Fruit fly (Drosophila melanogaster) whole organism, prepupa: ENCODE results near the gene Uba5.

ENCODE experiments used
- Blimp-1 ChIP-seq: fragments of 200-800 bp; sonication (Bioruptor generic); optimal IDR thresholded peaks from 3 replicates; lab custom pipeline; 2017; ENCODE audit warnings: missing biosample characterization, missing genetic modification characterization, mild to moderate bottlenecking, moderate library complexity, missing genetic modification reagents
- CG10631 ChIP-seq: fragments of 200-800 bp; sonication (Bioruptor generic); optimal IDR thresholded peaks from 2 replicates; lab custom pipeline; 2016; ENCODE audit warnings: missing biosample characterization, missing genetic modification characterization
- CG10669 ChIP-seq: fragments of 200-800 bp; sonication (Bioruptor generic); optimal IDR thresholded peaks from 3 replicates; lab custom pipeline; 2018; ENCODE audit warnings: missing biosample characterization, mild to moderate bottlenecking, missing genetic modification characterization, moderate library complexity
- CG11294 ChIP-seq: fragments of 200-800 bp; sonication (Bioruptor generic); IDR thresholded peaks from 2 replicates; pipeline ENCODE4 v1.3.6; 2022; ENCODE audit warnings: missing biosample characterization, missing genetic modification characterization
- CG11902 ChIP-seq: fragments of 200-800 bp; sonication (Bioruptor generic); optimal IDR thresholded peaks from 3 replicates; lab custom pipeline; 2016; ENCODE audit warnings: missing biosample characterization, missing genetic modification characterization
- CG15336 ChIP-seq: fragments of 200-800 bp; sonication (Bioruptor generic); IDR thresholded peaks from 2 replicates; pipeline ENCODE4 v1.3.6; 2022; ENCODE audit warnings: missing biosample characterization, missing genetic modification characterization
- CG1621 ChIP-seq: fragments of 200-800 bp; sonication (Bioruptor generic); optimal IDR thresholded peaks from 3 replicates; lab custom pipeline; 2018; ENCODE audit warnings: missing biosample characterization, mild to moderate bottlenecking, missing genetic modification characterization
- CG16779 ChIP-seq: fragments of 200-800 bp; sonication (Bioruptor generic); optimal IDR thresholded peaks from 3 replicates; lab custom pipeline; 2017; ENCODE audit warnings: missing biosample characterization, mild to moderate bottlenecking, missing genetic modification characterization
- CG3032 ChIP-seq: fragments of 200-800 bp; optimal IDR thresholded peaks from 2 replicates; lab custom pipeline; 2019; ENCODE audit warnings: missing biosample characterization, mild to moderate bottlenecking, missing genetic modification characterization, moderate library complexity
- CG31627 ChIP-seq: fragments of 200-800 bp; sonication (Bioruptor generic); optimal IDR thresholded peaks from 3 replicates; lab custom pipeline; 2016; ENCODE audit warnings: missing biosample characterization, missing genetic modification characterization
- CG34406 ChIP-seq: fragments of 200-800 bp; sonication (Bioruptor generic); optimal IDR thresholded peaks from 3 replicates; lab custom pipeline; 2016; ENCODE audit warnings: missing biosample characterization, missing genetic modification characterization
- CG6163 ChIP-seq: fragments of 200-800 bp; sonication (Bioruptor generic); IDR thresholded peaks from 3 replicates; pipeline ENCODE4 v1.3.6; 2022; ENCODE audit warnings: missing biosample characterization, missing genetic modification characterization
- CG6276 ChIP-seq: fragments of 200-800 bp; sonication (Bioruptor generic); optimal IDR thresholded peaks from 2 replicates; lab custom pipeline; 2017; ENCODE audit warnings: missing biosample characterization, mild to moderate bottlenecking, missing genetic modification characterization
- CG6792 ChIP-seq: fragments of 200-800 bp; sonication (Bioruptor generic); optimal IDR thresholded peaks from 3 replicates; lab custom pipeline; 2016; ENCODE audit warnings: missing biosample characterization, missing genetic modification characterization
- CG6808 ChIP-seq: fragments of 200-800 bp; sonication (Bioruptor generic); optimal IDR thresholded peaks from 3 replicates; lab custom pipeline; 2017; ENCODE audit warnings: missing biosample characterization, missing genetic modification characterization, mild to moderate bottlenecking, moderate library complexity, missing genetic modification reagents
- CG6854 ChIP-seq: fragments of 200-800 bp; sonication (Bioruptor generic); optimal IDR thresholded peaks from 2 replicates; lab custom pipeline; 2017; ENCODE audit warnings: missing biosample characterization, mild to moderate bottlenecking, missing genetic modification characterization
- CG7368 ChIP-seq: fragments of 200-800 bp; sonication (Bioruptor generic); optimal IDR thresholded peaks from 3 replicates; lab custom pipeline; 2016; ENCODE audit warnings: missing biosample characterization, missing genetic modification characterization
- CG8119 ChIP-seq: fragments of 200-800 bp; sonication (Bioruptor generic); IDR thresholded peaks from 3 replicates; pipeline ENCODE4 v1.3.6; 2022; ENCODE audit warnings: missing biosample characterization, missing genetic modification characterization
- CG8319 ChIP-seq: fragments of 200-800 bp; sonication (Bioruptor generic); optimal IDR thresholded peaks from 3 replicates; lab custom pipeline; 2016; ENCODE audit warnings: missing biosample characterization, missing genetic modification characterization
- CG8632 ChIP-seq: fragments of 200-800 bp; sonication (Bioruptor generic); optimal IDR thresholded peaks from 3 replicates; lab custom pipeline; 2016; ENCODE audit warnings: missing biosample characterization, missing genetic modification characterization
- CG9139 ChIP-seq: fragments of 200-800 bp; sonication (Bioruptor generic); optimal IDR thresholded peaks from 3 replicates; lab custom pipeline; 2017; ENCODE audit warnings: missing biosample characterization, mild to moderate bottlenecking, missing genetic modification characterization
- Eip78C ChIP-seq: fragments of 200-800 bp; sonication (Bioruptor generic); peaks from one replicate; lab custom pipeline; 2016; ENCODE audit warnings: missing biosample characterization, missing genetic modification characterization
- Eip93F ChIP-seq: fragments of 200-800 bp; sonication (Bioruptor generic); optimal IDR thresholded peaks from 2 replicates; lab custom pipeline; 2016; ENCODE audit warnings: missing biosample characterization, mild to moderate bottlenecking, missing genetic modification characterization
- Ets21C ChIP-seq: fragments of 200-800 bp; sonication (Bioruptor generic); optimal IDR thresholded peaks from 3 replicates; lab custom pipeline; 2016; ENCODE audit warnings: missing biosample characterization, missing genetic modification characterization
- Ets96B ChIP-seq: fragments of 200-800 bp; optimal IDR thresholded peaks from 2 replicates; lab custom pipeline; 2019; ENCODE audit warnings: missing biosample characterization, mild to moderate bottlenecking, missing genetic modification characterization, moderate library complexity
- Gug ChIP-seq: fragments of 200-800 bp; sonication (Bioruptor generic); IDR thresholded peaks from 2 replicates; pipeline ENCODE4 v1.3.6; 2022; ENCODE audit warnings: missing biosample characterization, missing genetic modification characterization
- Lpt ChIP-seq: fragments of 200-800 bp; sonication (Bioruptor generic); optimal IDR thresholded peaks from 3 replicates; lab custom pipeline; 2016; ENCODE audit warnings: missing biosample characterization, missing genetic modification characterization
- Met ChIP-seq: fragments of 200-800 bp; sonication (Bioruptor generic); optimal IDR thresholded peaks from 3 replicates; lab custom pipeline; 2016; ENCODE audit warnings: missing biosample characterization, missing genetic modification characterization
- OdsH ChIP-seq: fragments of 200-800 bp; sonication (Bioruptor generic); optimal IDR thresholded peaks from 3 replicates; lab custom pipeline; 2016; ENCODE audit warnings: missing biosample characterization, missing genetic modification characterization
- Smox ChIP-seq: fragments of 200-800 bp; sonication (Bioruptor generic); optimal IDR thresholded peaks from 3 replicates; lab custom pipeline; 2016; ENCODE audit warnings: missing biosample characterization, missing genetic modification characterization
- Sox102F ChIP-seq: fragments of 200-800 bp; sonication (Bioruptor generic); optimal IDR thresholded peaks from 2 replicates; lab custom pipeline; 2016; ENCODE audit warnings: missing biosample characterization, mild to moderate bottlenecking, missing genetic modification characterization
- achi ChIP-seq: fragments of 200-800 bp; sonication (Bioruptor generic); optimal IDR thresholded peaks from 3 replicates; lab custom pipeline; 2016; ENCODE audit warnings: missing biosample characterization, missing genetic modification characterization
- acj6 ChIP-seq: fragments of 200-800 bp; sonication (Bioruptor generic); optimal IDR thresholded peaks from 3 replicates; lab custom pipeline; 2016; ENCODE audit warnings: missing biosample characterization, missing genetic modification characterization
- dac ChIP-seq: fragments of 200-800 bp; sonication (Bioruptor generic); optimal IDR thresholded peaks from 2 replicates; lab custom pipeline; 2017; ENCODE audit warnings: missing biosample characterization, mild to moderate bottlenecking, missing genetic modification characterization
- dsx ChIP-seq: fragments of 200-800 bp; optimal IDR thresholded peaks from 3 replicates; lab custom pipeline; 2019; ENCODE audit warnings: missing biosample characterization, mild to moderate bottlenecking, missing genetic modification characterization, moderate library complexity; ENCODE audit not compliant: poor library complexity, severe bottlenecking
- eg ChIP-seq: fragments of 200-800 bp; sonication (Bioruptor generic); IDR thresholded peaks from 3 replicates; pipeline ENCODE4 v1.3.6; 2022; ENCODE audit warnings: missing biosample characterization, missing genetic modification characterization
- lz ChIP-seq: fragments of 200-800 bp; sonication (Bioruptor generic); optimal IDR thresholded peaks from 3 replicates; lab custom pipeline; 2016; ENCODE audit warnings: missing biosample characterization, missing genetic modification characterization
- net ChIP-seq: fragments of 200-800 bp; sonication (Bioruptor generic); optimal IDR thresholded peaks from 3 replicates; lab custom pipeline; 2016; ENCODE audit warnings: missing biosample characterization, missing genetic modification characterization
- pdm3 ChIP-seq: fragments of 200-800 bp; sonication (Bioruptor generic); optimal IDR thresholded peaks from 3 replicates; lab custom pipeline; 2016; ENCODE audit warnings: missing biosample characterization, missing genetic modification characterization
- ss ChIP-seq, 2 experiments: fragments of 200-800 bp; sonication (Bioruptor generic); optimal IDR thresholded peaks; 2 replicates in 1 of 2; 3 replicates in 1 of 2; lab custom pipeline; 2017 to 2018; ENCODE audit warnings: mild to moderate bottlenecking in 2 of 2, missing biosample characterization in 2 of 2, missing genetic modification characterization in 2 of 2, moderate library complexity in 1 of 2
- svp ChIP-seq: fragments of 200-800 bp; sonication (Bioruptor generic); peaks from one replicate; lab custom pipeline; 2016; ENCODE audit warnings: missing biosample characterization, missing genetic modification characterization
- topi ChIP-seq: fragments of 200-800 bp; sonication (Bioruptor generic); optimal IDR thresholded peaks from 3 replicates; lab custom pipeline; 2016; ENCODE audit warnings: missing biosample characterization, missing genetic modification characterization
- vri ChIP-seq: fragments of 200-800 bp; sonication (Bioruptor generic); optimal IDR thresholded peaks from 3 replicates; lab custom pipeline; 2016; ENCODE audit warnings: missing biosample characterization, mild to moderate bottlenecking, missing genetic modification characterization

Uba5 gene

dm6 chrX:11492205-11492604 lies 8.9 kb downstream of the Uba5 start (continued):
- TF ChIP-seq Smox (GFP tag; lab: Kevin White, UChicago) (no peak), CG6276 (GFP tag; lab: Kevin White, UChicago) (peak; percentile 58), CG6163 (no peak), CG31627 (GFP tag; lab: Kevin White, UChicago) (no peak), ss (GFP tag; optimal IDR thresholded peaks at IDR 0.05; lab: Kevin White, UChicago) (no peak), dac (GFP tag; lab: Kevin White, UChicago) (no peak), pdm3 (GFP tag; lab: Kevin White, UChicago) (peak; percentile 8), CG11294 (GFP tag; lab: Robert Waterston, UW) (no peak), CG7368 (no peak), CG9139 (GFP tag; lab: Kevin White, UChicago) (no peak), Gug (GFP tag; lab: Robert Waterston, UW) (no peak), CG6792 (GFP tag; lab: Kevin White, UChicago) (no peak), CG8119 (no peak), Lpt (GFP tag; lab: Kevin White, UChicago) (peak; percentile 66), CG8632 (no peak), CG3032 (tag; lab: Kevin White, UChicago) (no peak), Sox102F (GFP tag; lab: Kevin White, UChicago) (no peak), CG6808 (peak; percentile 1), acj6 (peak; percentile 7)

dm6 chrX:11492916-11493590 lies 9.7 kb downstream of the Uba5 start, which contains the start of gene Drak:
Drak (plus strand) TSS chrX:11493135.
- TF ChIP-seq Sox102F (GFP tag; lab: Kevin White, UChicago), result peak; percentile 33
- TF ChIP-seq ss (GFP tag; optimal IDR thresholded peaks at IDR 0.05; lab: Kevin White, UChicago), result peak; percentile 22 to 67
- TF ChIP-seq CG31627 (GFP tag; lab: Kevin White, UChicago), result no peak
- no peak for TF ChIP-seq CG11294 (GFP tag; lab: Robert Waterston, UW)
- no peak for TF ChIP-seq net (GFP tag; lab: Kevin White, UChicago)
- no peak for TF ChIP-seq CG15336 (GFP tag; lab: Robert Waterston, UW)
- no peak for TF ChIP-seq CG3032 (tag; lab: Kevin White, UChicago)
- no peak for TF ChIP-seq dsx (GFP tag; lab: Kevin White, UChicago)
- TF ChIP-seq Ets96B, result no peak
- TF ChIP-seq Eip78C (GFP tag; lab: Kevin White, UChicago), result peak; percentile 5
- peak; percentile 12 for TF ChIP-seq CG6276 (GFP tag; lab: Kevin White, UChicago)
- no peak for TF ChIP-seq acj6
- TF ChIP-seq dac (GFP tag; lab: Kevin White, UChicago), result no peak
- TF ChIP-seq vri (GFP tag; lab: Kevin White, UChicago), result peak; percentile 25
- TF ChIP-seq topi (GFP tag; lab: Kevin White, UChicago), result no peak
- no peak for TF ChIP-seq Met (GFP tag; lab: Kevin White, UChicago)
- TF ChIP-seq CG1621 (tag; lab: Kevin White, UChicago), result peak; percentile 20
- peak; percentile 8 for TF ChIP-seq CG6808
- no peak for TF ChIP-seq Smox (GFP tag; lab: Kevin White, UChicago)
- TF ChIP-seq CG16779 (tag; lab: Kevin White, UChicago), result no peak
- peak; percentile 37 for TF ChIP-seq CG6854
- TF ChIP-seq pdm3 (GFP tag; lab: Kevin White, UChicago), result no peak

- TF ChIP-seq svp (GFP tag; lab: Kevin White, UChicago), result peak; percentile 96
- TF ChIP-seq CG1621 (tag; lab: Kevin White, UChicago), result peak; percentile 95
- peak; percentile 90 for TF ChIP-seq CG9139 (GFP tag; lab: Kevin White, UChicago)
- TF ChIP-seq CG10631, result peak; percentile 95
- TF ChIP-seq dsx (GFP tag; lab: Kevin White, UChicago), result peak; percentile 92
- TF ChIP-seq Ets21C (GFP tag; lab: Kevin White, UChicago), result peak; percentile 96
- peak; percentile 95 for TF ChIP-seq CG31627 (GFP tag; lab: Kevin White, UChicago)
- peak; percentile 92 for TF ChIP-seq net (GFP tag; lab: Kevin White, UChicago)
- peak; percentile 93 for TF ChIP-seq CG8319 (GFP tag; lab: Kevin White, UChicago)
- TF ChIP-seq achi, result peak; percentile 94
- TF ChIP-seq ss (GFP tag; optimal IDR thresholded peaks at IDR 0.05; lab: Kevin White, UChicago), result peak; percentile 95 to 96
- peak; percentile 95 for TF ChIP-seq CG3032 (tag; lab: Kevin White, UChicago)
- TF ChIP-seq CG10669, result peak; percentile 95
- TF ChIP-seq Ets96B, result peak; percentile 94
- peak; percentile 73 for TF ChIP-seq Eip93F (GFP tag; lab: Kevin White, UChicago)
- peak; percentile 97 for TF ChIP-seq lz
- peak; percentile 94 for TF ChIP-seq CG34406 (GFP tag; lab: Kevin White, UChicago)
- peak; percentile 87 for TF ChIP-seq CG16779 (tag; lab: Kevin White, UChicago)
- TF ChIP-seq CG6163, result peak; percentile 86
- peak; percentile 90 for TF ChIP-seq Lpt (GFP tag; lab: Kevin White, UChicago)
- TF ChIP-seq OdsH, result peak; percentile 95
- TF ChIP-seq CG11902 (GFP tag; lab: Kevin White, UChicago), result peak; percentile 91
- peak; percentile 83 for TF ChIP-seq Blimp-1 (GFP tag; lab: Kevin White, UChicago)
- peak; percentile 96 for TF ChIP-seq CG6792 (GFP tag; lab: Kevin White, UChicago)
- peak; percentile 51; the same call in 1 of the 3 replicates for TF ChIP-seq eg (GFP tag; lab: Robert Waterston, UW)
- TF ChIP-seq acj6, result peak; percentile 95
Observed at dm6 chrX:11494731-11495277, 11.5 kb downstream of the Uba5 start.
